Worm (Caenorhabditis elegans): Measurements from ENCODE around the gene slc-36.5.

The slc-36.5 gene

DNA sequence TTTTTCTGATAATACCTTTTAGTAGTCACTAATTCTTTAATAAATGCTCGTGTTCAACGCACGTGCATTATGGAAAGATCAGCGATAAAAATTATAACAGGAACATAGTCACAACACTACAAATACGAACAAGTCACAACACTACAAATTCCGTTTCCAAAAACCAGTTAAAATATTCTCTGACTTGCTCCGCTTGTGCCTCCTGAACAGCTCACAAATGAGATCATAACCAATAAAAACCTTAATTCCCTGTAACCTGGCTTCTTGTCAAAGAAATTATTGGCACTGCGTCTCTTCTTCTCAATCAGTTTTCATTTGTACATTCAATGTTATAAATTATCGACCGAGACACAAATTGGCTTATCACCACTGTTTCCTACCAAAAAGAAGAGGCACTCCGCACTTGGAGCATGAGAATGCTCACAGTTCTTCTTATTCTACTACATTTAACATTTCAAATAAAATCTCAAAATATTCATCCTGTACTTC is 42.5 kb upstream of the slc-36.5 start, which contains the start of gene B0252.1:
Gene B0252.1, plus strand, starts transcription at position 318 of the 489 bp plus-strand sequence.
- TF ChIP-seq pqm-1 (tag; optimal IDR thresholded peaks at IDR 0.05) (peak; percentile 56), T20F7.1 (GFP tag; optimal IDR thresholded peaks at IDR 0.05) (no peak), nhr-102 (tag; optimal IDR thresholded peaks at IDR 0.05) (peak; percentile 31), tag-97 (GFP tag; IDR thresholded peaks at IDR 0.05) (no peak), ces-1 (GFP tag; optimal IDR thresholded peaks at IDR 0.05) (no peak), nhr-77 (tag; optimal IDR thresholded peaks at IDR 0.05) (peak; percentile 27), mxl-3 (GFP tag; optimal IDR thresholded peaks at IDR 0.05) (peak; percentile 20), zfp-2 (tag; optimal IDR thresholded peaks at IDR 0.05) (no peak), madf-9 (GFP tag; conservative IDR thresholded peaks at IDR 0.05) (no peak), R02D3.7 (tag; optimal IDR thresholded peaks at IDR 0.05) (no peak), aha-1 (tag) (peak; percentile 13), nhr-28 (tag; optimal IDR thresholded peaks at IDR 0.05) (peak; percentile 97), zag-1 (tag; optimal IDR thresholded peaks at IDR 0.05) (no peak), dmd-8 (GFP tag; IDR thresholded peaks at IDR 0.05) (no peak), lir-3 (tag; optimal IDR thresholded peaks at IDR 0.05) (no peak), daf-16 (GFP tag; optimal IDR thresholded peaks at IDR 0.05) (no peak), daf-16 (tag; optimal IDR thresholded peaks at IDR 0.05) (peak; percentile 25), lin-29 (GFP tag; IDR thresholded peaks at IDR 0.05) (no peak), dmd-6 (GFP tag; IDR thresholded peaks at IDR 0.05) (peak; percentile 30; the same call in 1 of the 2 replicates), daf-8 (GFP tag; IDR thresholded peaks at IDR 0.05) (no peak), T26A8.4 (GFP tag; IDR thresholded peaks at IDR 0.05) (no peak), ceh-62 (tag; optimal IDR thresholded peaks at IDR 0.05) (no peak), hlh-11 (tag; optimal IDR thresholded peaks at IDR 0.05) (peak; percentile 68), php-3 (GFP tag; IDR thresholded peaks at IDR 0.05) (peak; percentile 95)

DNA sequence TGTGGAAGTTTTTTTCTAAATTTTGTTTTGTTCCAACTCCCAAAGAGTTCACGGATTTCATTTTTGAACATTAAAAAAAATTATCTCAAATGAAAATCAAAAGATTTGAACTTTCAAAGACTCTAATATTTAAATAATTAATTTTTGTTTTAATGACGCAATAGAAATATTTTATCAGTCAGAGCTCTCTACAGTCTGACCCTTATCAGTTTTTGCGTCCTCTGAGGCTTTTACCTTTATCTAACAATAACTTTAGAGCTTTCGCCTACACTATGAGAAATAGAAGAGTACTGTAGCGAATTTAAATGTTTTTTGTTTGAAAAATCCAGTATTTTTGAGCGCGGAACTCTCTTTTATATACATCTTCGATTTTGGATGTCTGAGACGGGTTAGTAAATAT is 42.0 kb upstream of the slc-36.5 start, which contains the start of gene B0252.5:
Gene B0252.5, minus strand, starts transcription at position 17 of the 400 bp plus-strand sequence.
- TF ChIP-seq daf-16 (GFP tag; optimal IDR thresholded peaks at IDR 0.05) (no peak), daf-16 (tag; optimal IDR thresholded peaks at IDR 0.05) (peak; percentile 27), pqm-1 (tag; optimal IDR thresholded peaks at IDR 0.05) (peak; percentile 77), egl-27 (tag; optimal IDR thresholded peaks at IDR 0.05) (no peak), hmg-1.1 (GFP tag; IDR thresholded peaks at IDR 0.05) (no peak), rbr-2 (tag; optimal IDR thresholded peaks at IDR 0.05) (no peak), tag-97 (GFP tag; IDR thresholded peaks at IDR 0.05) (no peak), ztf-11 (tag; optimal IDR thresholded peaks at IDR 0.05) (no peak)

DNA sequence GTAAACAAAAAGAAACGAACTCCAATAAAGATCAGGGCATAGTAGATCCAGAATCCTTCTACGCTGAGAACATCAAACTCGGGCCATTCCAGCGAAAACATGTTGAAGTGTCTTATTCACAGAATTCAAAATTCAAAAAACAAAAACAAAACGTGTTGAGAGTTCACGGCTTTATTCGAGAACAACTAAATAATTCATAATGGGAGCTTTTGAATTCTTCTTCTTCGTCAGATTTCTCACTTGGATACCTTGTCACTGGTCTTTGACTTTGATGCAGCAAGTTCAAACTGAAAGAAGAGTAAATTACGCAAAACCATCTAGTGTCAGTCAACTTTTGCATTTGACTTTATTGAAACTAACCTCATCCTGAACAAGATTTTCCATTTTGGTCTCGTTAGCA is 40.9 kb upstream of the slc-36.5 start, which contains the start of gene B0252.11:
Gene B0252.11, minus strand, starts transcription at position 101 of the 400 bp plus-strand sequence.
- no peak for TF ChIP-seq dmd-9 (GFP tag; IDR thresholded peaks at IDR 0.05)
- peak; percentile 42 for TF ChIP-seq aha-1 (tag)

DNA sequence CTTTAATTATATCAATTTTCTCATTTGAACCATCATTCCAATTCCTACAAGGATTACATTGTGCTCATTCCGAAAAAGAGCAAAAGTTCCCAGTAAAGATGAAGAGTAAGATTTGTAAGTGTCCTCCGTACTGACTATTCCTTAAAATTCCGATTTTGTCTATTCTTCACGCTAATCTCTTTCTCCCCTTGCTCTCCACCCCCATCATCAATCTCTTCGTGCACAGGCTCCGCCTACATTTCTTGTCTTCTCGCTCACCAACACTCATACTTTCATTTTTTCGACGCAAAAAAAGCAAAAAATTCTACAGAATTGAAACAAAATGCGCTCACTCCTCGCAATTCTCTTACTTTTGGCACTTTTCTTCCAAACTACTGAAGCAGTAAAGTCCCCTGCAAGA is 39.0 kb upstream of the slc-36.5 start, which contains the start of gene B0252.8:
Gene B0252.8, plus strand, starts transcription at position 292 of the 400 bp plus-strand sequence.
- TF ChIP-seq zip-2 (tag; optimal IDR thresholded peaks at IDR 0.05) (no peak), lin-13 (GFP tag; optimal IDR thresholded peaks at IDR 0.05) (no peak), nhr-10 (tag; optimal IDR thresholded peaks at IDR 0.05) (no peak), lsy-2 (tag; optimal IDR thresholded peaks at IDR 0.05) (no peak), dmd-8 (GFP tag; IDR thresholded peaks at IDR 0.05) (no peak)

DNA sequence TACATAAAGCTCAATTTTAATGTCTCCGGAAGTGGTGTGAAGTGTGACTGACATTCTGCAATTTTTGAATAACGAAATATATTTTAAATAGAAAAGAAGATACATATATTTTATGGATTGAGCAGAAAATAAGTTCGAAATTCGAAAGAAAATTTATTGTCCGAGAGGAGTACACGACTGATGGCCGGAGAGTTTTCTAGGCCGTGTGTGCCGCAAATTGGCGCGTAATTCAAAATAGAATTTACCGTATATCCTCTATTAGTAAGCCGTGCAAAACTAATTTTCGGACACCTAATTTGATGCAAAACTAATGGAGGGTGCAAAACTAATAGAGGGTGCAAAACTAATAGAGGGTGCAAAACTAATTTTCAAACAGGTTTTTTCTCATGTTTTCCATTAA is 36.5 kb upstream of the slc-36.5 start, which contains the start of gene cyn-10:
Gene cyn-10, minus strand, starts transcription at position 57 of the 400 bp plus-strand sequence.
- peak; percentile 11 for TF ChIP-seq nhr-48 (tag; optimal IDR thresholded peaks at IDR 0.05)
- TF ChIP-seq dmd-9 (GFP tag; IDR thresholded peaks at IDR 0.05), result peak; percentile 95
- TF ChIP-seq zip-2 (tag; optimal IDR thresholded peaks at IDR 0.05), result no peak
- TF ChIP-seq nhr-11 (tag; optimal IDR thresholded peaks at IDR 0.05), result no peak
- peak; percentile 48 for TF ChIP-seq F10B5.3 (tag; optimal IDR thresholded peaks at IDR 0.05)
- no peak for TF ChIP-seq ZK546.5 (tag; optimal IDR thresholded peaks at IDR 0.05)
- no peak for TF ChIP-seq spr-3 (GFP tag; optimal IDR thresholded peaks at IDR 0.05)
- no peak for TF ChIP-seq fkh-10 (GFP tag; optimal IDR thresholded peaks at IDR 0.05)
- peak; percentile 70 for TF ChIP-seq sdz-12 (GFP tag; optimal IDR thresholded peaks at IDR 0.05)
- no peak for TF ChIP-seq dmd-8 (GFP tag; IDR thresholded peaks at IDR 0.05)
- no peak for TF ChIP-seq Y5F2A.4 (GFP tag; optimal IDR thresholded peaks at IDR 0.05)
- TF ChIP-seq set-16 (GFP tag; IDR thresholded peaks at IDR 0.05), result no peak
- TF ChIP-seq T26A8.4 (GFP tag; IDR thresholded peaks at IDR 0.05), result peak; percentile 77; the same call in 1 of the 2 replicates
- no peak; the same call in 1 of the 2 replicates for TF ChIP-seq D1046.2 (GFP tag; IDR thresholded peaks at IDR 0.05)
- no peak for TF ChIP-seq lir-3 (tag; optimal IDR thresholded peaks at IDR 0.05)
- TF ChIP-seq dve-1 (tag; optimal IDR thresholded peaks at IDR 0.05; ENCODE audit: insufficient read depth), result peak; percentile 49
- TF ChIP-seq lsy-2 (tag; optimal IDR thresholded peaks at IDR 0.05), result peak in 1 of 2 experiments; percentile 82
- TF ChIP-seq F37D6.2 (tag; optimal IDR thresholded peaks at IDR 0.05), result no peak
